Worm (Caenorhabditis elegans) whole organism, mixed stage, embryonic: ENCODE data around the gene gpa-1.

Source experiments
- ceh-43 ChIP-seq: fragments of 200-800 bp; sonication (Bioruptor generic); optimal IDR thresholded peaks from 2 replicates; lab custom pipeline; 2018; ENCODE audit warnings: mild to moderate bottlenecking, missing genetic modification characterization, moderate library complexity, missing compliant biosample characterization
- elt-3 ChIP-seq: fragments of 150-350 bp; optimal IDR thresholded peaks from 2 replicates; lab custom pipeline; 2014; ENCODE audit warnings: missing biosample characterization, missing genetic modification characterization
- lin-13 ChIP-seq: fragments of 150-350 bp; optimal IDR thresholded peaks from 2 replicates; lab custom pipeline; 2014; ENCODE audit warnings: missing biosample characterization, missing genetic modification characterization
- nhr-237 ChIP-seq: fragments of 150-350 bp; optimal IDR thresholded peaks from 2 replicates; lab custom pipeline; 2014; ENCODE audit warnings: missing biosample characterization, missing genetic modification characterization
- pha-4 ChIP-seq: fragments of 150-350 bp; optimal IDR thresholded peaks from 2 replicates; lab custom pipeline; 2018; ENCODE audit warnings: missing biosample characterization, missing genetic modification reagents, missing genetic modification characterization
- snpc-4 ChIP-seq: fragments of 150-350 bp; optimal IDR thresholded peaks from 2 replicates; lab custom pipeline; 2014; ENCODE audit warnings: missing biosample characterization, missing genetic modification characterization
- unc-62 ChIP-seq: fragments of 150-350 bp; optimal IDR thresholded peaks from 2 replicates; lab custom pipeline; 2014; ENCODE audit warnings: missing biosample characterization, missing genetic modification reagents, missing genetic modification characterization
- ztf-11 ChIP-seq: fragments of 150-350 bp; optimal IDR thresholded peaks from 2 replicates; lab custom pipeline; 2014; ENCODE audit warnings: missing biosample characterization, missing genetic modification characterization

DNA sequence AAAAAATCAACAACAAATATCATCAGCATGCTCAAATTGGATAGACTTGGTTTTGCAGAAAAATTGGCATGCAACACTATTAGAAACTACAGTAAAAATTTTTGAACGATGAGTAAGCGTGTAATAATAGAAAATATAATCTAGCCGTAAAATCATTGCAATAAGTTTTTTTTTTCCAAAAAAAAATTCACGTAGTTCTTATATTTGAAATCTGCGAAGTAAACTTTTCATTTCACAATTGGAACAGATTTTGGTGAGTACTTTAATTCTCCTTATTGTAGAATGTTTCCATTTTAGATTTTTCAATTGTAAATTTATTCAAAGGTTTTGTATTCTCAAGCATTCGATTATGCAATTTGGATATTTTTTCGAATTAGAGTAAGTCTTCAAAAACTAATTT, 22.8 kb upstream of the gpa-1 start, which contains the start of gene K10D6.3:
- no peak for TF ChIP-seq ceh-43 (GFP tag; lab: Kevin White, UChicago)
- no peak for TF ChIP-seq snpc-4 (tag; lab: Kevin White, UChicago)
- TF ChIP-seq lin-13 (tag; lab: Kevin White, UChicago): no peak
- TF ChIP-seq unc-62 (GFP tag; lab: Kevin White, UChicago): no peak
- TF ChIP-seq pha-4 (tag; lab: Kevin White, UChicago): no peak
- TF ChIP-seq nhr-237 (tag; lab: Kevin White, UChicago): no peak
- no peak for TF ChIP-seq elt-3 (tag; lab: Kevin White, UChicago)
- no peak for TF ChIP-seq ztf-11 (tag; lab: Kevin White, UChicago)
